Fruit fly (Drosophila melanogaster) whole organism, embryonic: ENCODE measurements around the gene CG16789.

ENCODE experiments used
- Antp ChIP-seq: fragments of 200-800 bp; sonication (Bioruptor generic); optimal IDR thresholded peaks from 3 replicates; lab custom pipeline; 2016; ENCODE audit warnings: missing biosample characterization, missing genetic modification characterization
- Bgb ChIP-seq: fragments of 200-800 bp; sonication (Bioruptor generic); IDR thresholded peaks from 2 replicates; pipeline ENCODE4 v1.3.6; 2022; ENCODE audit warnings: missing biosample characterization, missing genetic modification characterization; ENCODE audit not compliant: partially characterized antibody
- CG10147 ChIP-seq: fragments of 200-800 bp; sonication (Bioruptor generic); optimal IDR thresholded peaks from 2 replicates; lab custom pipeline; 2019; ENCODE audit warnings: missing biosample characterization, mild to moderate bottlenecking, missing genetic modification characterization, moderate library complexity
- CG10462 ChIP-seq: fragments of 200-800 bp; sonication (Bioruptor generic); optimal IDR thresholded peaks from 2 replicates; lab custom pipeline; 2016; ENCODE audit warnings: missing biosample characterization, missing genetic modification characterization
- CG10654 ChIP-seq: fragments of 200-800 bp; sonication (Bioruptor generic); optimal IDR thresholded peaks from 2 replicates; lab custom pipeline; 2016; ENCODE audit warnings: missing biosample characterization, missing genetic modification characterization
- CG11456 ChIP-seq: fragments of 200-800 bp; sonication (Bioruptor generic); IDR thresholded peaks from 3 replicates; pipeline ENCODE4 v1.3.6; 2022; ENCODE audit warnings: missing biosample characterization, missing genetic modification characterization
- CG15011 ChIP-seq: fragments of 200-800 bp; sonication (Bioruptor generic); optimal IDR thresholded peaks from 3 replicates; lab custom pipeline; 2018; ENCODE audit warnings: missing biosample characterization, mild to moderate bottlenecking, missing genetic modification characterization
- CG1602 ChIP-seq: fragments of 200-800 bp; sonication (Bioruptor generic); optimal IDR thresholded peaks from 3 replicates; lab custom pipeline; 2016; ENCODE audit warnings: missing biosample characterization, missing genetic modification characterization
- CG30431 ChIP-seq: fragments of 200-800 bp; sonication (Bioruptor generic); optimal IDR thresholded peaks from 2 replicates; lab custom pipeline; 2017; ENCODE audit warnings: missing biosample characterization, missing genetic modification characterization
- CG34422 ChIP-seq: fragments of 200-800 bp; sonication (Bioruptor generic); IDR thresholded peaks from 3 replicates; pipeline ENCODE4 v1.3.6; 2022; ENCODE audit warnings: missing biosample characterization, missing genetic modification characterization
- CG3995 ChIP-seq: fragments of 200-800 bp; sonication (Bioruptor generic); optimal IDR thresholded peaks from 3 replicates; lab custom pipeline; 2016; ENCODE audit warnings: missing biosample characterization, missing genetic modification characterization
- CG6683 ChIP-seq: fragments of 200-800 bp; sonication (Bioruptor generic); optimal IDR thresholded peaks from 2 replicates; lab custom pipeline; 2017; ENCODE audit warnings: missing biosample characterization, mild to moderate bottlenecking, missing genetic modification characterization, missing genetic modification reagents
- CG7786 ChIP-seq: fragments of 200-800 bp; sonication (Bioruptor generic); optimal IDR thresholded peaks from 2 replicates; lab custom pipeline; 2016; ENCODE audit warnings: missing biosample characterization, missing genetic modification characterization
- CG7963 ChIP-seq: fragments of 200-800 bp; sonication (Bioruptor generic); IDR thresholded peaks from 3 replicates; pipeline ENCODE4 v1.3.6; 2022; ENCODE audit warnings: missing biosample characterization, missing genetic modification characterization; ENCODE audit not compliant: partially characterized antibody
- CG8290 ChIP-seq, 3 experiments: fragments of 200-800 bp; sonication (Bioruptor generic); optimal IDR thresholded peaks; 2 replicates each; lab custom pipeline; 2016 to 2019; ENCODE audit warnings: missing biosample characterization in 3 of 3, missing genetic modification characterization in 3 of 3, mild to moderate bottlenecking in 2 of 3, moderate library complexity in 1 of 3
- CG8359 ChIP-seq: fragments of 200-800 bp; sonication (Bioruptor generic); optimal IDR thresholded peaks from 2 replicates; lab custom pipeline; 2017; ENCODE audit warnings: missing biosample characterization, mild to moderate bottlenecking, missing genetic modification characterization, borderline replicate concordance
- CG8765 ChIP-seq: fragments of 200-800 bp; sonication (Bioruptor generic); IDR thresholded peaks from 2 replicates; pipeline ENCODE4 v1.3.6; 2022; ENCODE audit warnings: missing biosample characterization, missing genetic modification characterization
- Dek ChIP-seq: fragments of 200-800 bp; sonication (Bioruptor generic); optimal IDR thresholded peaks from 3 replicates; lab custom pipeline; 2019; ENCODE audit warnings: missing biosample characterization, mild to moderate bottlenecking, missing genetic modification characterization, moderate library complexity
- Dip3 ChIP-seq: fragments of 200-800 bp; sonication (Bioruptor generic); optimal IDR thresholded peaks from 3 replicates; lab custom pipeline; 2016; ENCODE audit warnings: missing biosample characterization, missing genetic modification characterization
- ERR ChIP-seq: fragments of 200-800 bp; sonication (Bioruptor generic); optimal IDR thresholded peaks from 2 replicates; lab custom pipeline; 2016; ENCODE audit warnings: missing biosample characterization, missing genetic modification characterization
- Elba2 ChIP-seq: fragments of 200-800 bp; sonication (Bioruptor generic); optimal IDR thresholded peaks from 3 replicates; lab custom pipeline; 2016; ENCODE audit warnings: missing biosample characterization, missing genetic modification characterization
- Ets65A ChIP-seq: fragments of 200-800 bp; sonication (Bioruptor generic); peaks from one replicate; lab custom pipeline; 2016; ENCODE audit warnings: missing biosample characterization, missing genetic modification characterization
- Fer3 ChIP-seq: fragments of 200-800 bp; sonication (Bioruptor generic); optimal IDR thresholded peaks from 2 replicates; lab custom pipeline; 2018; ENCODE audit warnings: missing biosample characterization, mild to moderate bottlenecking, missing genetic modification characterization, moderate library complexity
- Hey ChIP-seq: fragments of 200-800 bp; sonication (Bioruptor generic); optimal IDR thresholded peaks from 3 replicates; lab custom pipeline; 2018; ENCODE audit warnings: missing biosample characterization, mild to moderate bottlenecking, missing genetic modification characterization
- NC2α ChIP-seq: fragments of 200-800 bp; sonication (Bioruptor generic); optimal IDR thresholded peaks from 2 replicates; lab custom pipeline; 2016; ENCODE audit warnings: missing biosample characterization, missing genetic modification characterization
- NFAT ChIP-seq: fragments of 200-800 bp; sonication (Bioruptor generic); IDR thresholded peaks from 2 replicates; pipeline ENCODE4 v1.3.6; 2022; ENCODE audit warnings: missing biosample characterization, missing genetic modification characterization
- Oaz ChIP-seq: fragments of 200-800 bp; sonication (Bioruptor generic); IDR thresholded peaks from 2 replicates; pipeline ENCODE4 v1.3.6; 2022; ENCODE audit warnings: missing biosample characterization, missing genetic modification characterization
- Optix ChIP-seq: fragments of 200-800 bp; sonication (Bioruptor generic); IDR thresholded peaks from 3 replicates; pipeline ENCODE4 v1.3.6; 2022; ENCODE audit warnings: missing biosample characterization, missing genetic modification characterization
- Poxn ChIP-seq: fragments of 200-800 bp; sonication (Bioruptor generic); IDR thresholded peaks from 2 replicates; pipeline ENCODE4 v1.3.6; 2022; ENCODE audit warnings: missing biosample characterization, missing genetic modification characterization
- Side ChIP-seq: fragments of 200-800 bp; sonication (Bioruptor generic); optimal IDR thresholded peaks from 2 replicates; lab custom pipeline; 2016; ENCODE audit warnings: missing biosample characterization, missing genetic modification characterization
- Sin3A ChIP-seq: fragments of >200 bp; optimal IDR thresholded peaks from 2 replicates; lab custom pipeline; 2018
- TFAM ChIP-seq: fragments of 200-800 bp; sonication (Bioruptor generic); optimal IDR thresholded peaks from 2 replicates; lab custom pipeline; 2017; ENCODE audit warnings: missing biosample characterization, missing genetic modification characterization, inconsistent platforms
- abd-A ChIP-seq: fragments of 200-800 bp; sonication (Bioruptor generic); optimal IDR thresholded peaks from 3 replicates; lab custom pipeline; 2019; ENCODE audit warnings: missing biosample characterization, mild to moderate bottlenecking, missing genetic modification characterization, moderate library complexity
- chn ChIP-seq: fragments of 200-800 bp; sonication (Bioruptor generic); optimal IDR thresholded peaks from 2 replicates; lab custom pipeline; 2016; ENCODE audit warnings: missing biosample characterization, missing genetic modification characterization
- dati ChIP-seq: fragments of 200-800 bp; sonication (Bioruptor generic); IDR thresholded peaks from 2 replicates; pipeline ENCODE4 v1.3.6; 2022; ENCODE audit warnings: missing biosample characterization, missing genetic modification characterization
- disco-r ChIP-seq: fragments of 200-800 bp; sonication (Bioruptor generic); optimal IDR thresholded peaks from 2 replicates; lab custom pipeline; 2016; ENCODE audit warnings: missing biosample characterization, missing genetic modification characterization
- dmrt99B ChIP-seq: fragments of 200-800 bp; sonication (Bioruptor generic); optimal IDR thresholded peaks from 2 replicates; lab custom pipeline; 2018; ENCODE audit warnings: missing biosample characterization, mild to moderate bottlenecking, missing genetic modification characterization, moderate library complexity
- fd64A ChIP-seq: fragments of 200-800 bp; sonication (Bioruptor generic); optimal IDR thresholded peaks from 3 replicates; lab custom pipeline; 2018; ENCODE audit warnings: missing biosample characterization, mild to moderate bottlenecking, missing genetic modification characterization
- gfzf ChIP-seq: fragments of 200-800 bp; sonication (Bioruptor generic); optimal IDR thresholded peaks from 2 replicates; lab custom pipeline; 2016; ENCODE audit warnings: missing biosample characterization, mild to moderate bottlenecking, missing genetic modification characterization, moderate library complexity
- grn ChIP-seq: fragments of 200-800 bp; sonication (Bioruptor generic); optimal IDR thresholded peaks from 3 replicates; lab custom pipeline; 2017; ENCODE audit warnings: missing biosample characterization, missing genetic modification characterization
- lola ChIP-seq, 3 experiments: fragments of >200 bp in 2 of 3; fragments of 200-800 bp in 1 of 3; sonication (Bioruptor generic) in 1 of 3; optimal IDR thresholded peaks; 2 replicates each; lab custom pipeline; 2017 to 2019; ENCODE audit warnings: missing biosample characterization in 3 of 3, missing genetic modification characterization in 3 of 3, mild to moderate bottlenecking in 1 of 3, moderate library complexity in 1 of 3
- onecut ChIP-seq: fragments of 200-800 bp; sonication (Bioruptor generic); IDR thresholded peaks from 2 replicates; pipeline ENCODE4 v1.3.6; 2022; ENCODE audit warnings: missing biosample characterization, missing genetic modification characterization
- pb ChIP-seq: fragments of 200-800 bp; sonication (Bioruptor generic); optimal IDR thresholded peaks from 3 replicates; lab custom pipeline; 2016; ENCODE audit warnings: missing biosample characterization, missing genetic modification characterization
- pros ChIP-seq: fragments of 200-800 bp; sonication (Bioruptor generic); optimal IDR thresholded peaks from 3 replicates; lab custom pipeline; 2019; ENCODE audit warnings: missing biosample characterization, mild to moderate bottlenecking, missing genetic modification characterization, moderate library complexity
- run ChIP-seq: fragments of 200-800 bp; sonication (Bioruptor generic); optimal IDR thresholded peaks from 3 replicates; lab custom pipeline; 2018; ENCODE audit warnings: missing biosample characterization, mild to moderate bottlenecking, missing genetic modification characterization
- seq ChIP-seq: fragments of 200-800 bp; sonication (Bioruptor generic); IDR thresholded peaks from 2 replicates; pipeline ENCODE4 v1.3.6; 2022; ENCODE audit warnings: missing biosample characterization, missing genetic modification characterization
- sisA ChIP-seq: fragments of 200-800 bp; sonication (Bioruptor generic); IDR thresholded peaks from 2 replicates; pipeline ENCODE4 v1.3.6; 2022; ENCODE audit warnings: missing biosample characterization, missing genetic modification characterization
- sqz ChIP-seq: fragments of 200-800 bp; sonication (Bioruptor generic); optimal IDR thresholded peaks from 3 replicates; lab custom pipeline; 2018; ENCODE audit warnings: missing biosample characterization, mild to moderate bottlenecking, missing genetic modification characterization
- tgo ChIP-seq: fragments of 200-800 bp; sonication (Bioruptor generic); IDR thresholded peaks from 3 replicates; pipeline ENCODE4 v1.3.6; 2022; ENCODE audit warnings: missing biosample characterization, missing genetic modification characterization
- tll ChIP-seq, 2 experiments: fragments of 200-800 bp in 1 of 2; fragments of >200 bp in 1 of 2; sonication (Bioruptor generic) in 1 of 2; optimal IDR thresholded peaks; 2 replicates each; lab custom pipeline; 2017 to 2019; ENCODE audit warnings: missing biosample characterization in 2 of 2, missing genetic modification characterization in 2 of 2, mild to moderate bottlenecking in 1 of 2, moderate library complexity in 1 of 2
- vnd ChIP-seq: fragments of 200-800 bp; sonication (Bioruptor generic); IDR thresholded peaks from 3 replicates; pipeline ENCODE4 v1.3.6; 2022; ENCODE audit warnings: missing biosample characterization, missing genetic modification characterization; ENCODE audit not compliant: partially characterized antibody

CG16789 gene

DNA sequence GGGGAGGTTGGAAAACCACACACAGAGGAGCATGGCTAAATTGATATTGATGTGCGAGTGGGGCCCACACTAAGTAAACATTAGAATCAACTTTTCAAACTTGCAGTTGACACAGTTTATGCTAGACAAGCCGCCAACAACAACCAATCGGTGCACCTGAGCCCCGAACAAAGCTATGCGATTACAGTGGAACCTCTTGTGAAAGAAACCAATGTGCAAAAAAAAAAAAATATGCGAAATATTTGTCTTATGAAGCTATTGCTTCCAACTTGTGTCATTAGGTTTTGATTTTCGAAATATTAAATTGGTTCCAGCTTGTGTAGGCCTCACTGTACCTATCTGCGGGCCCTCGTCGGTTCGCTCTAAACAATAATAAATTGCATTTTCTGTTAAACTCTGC is 52.3 kb downstream of the CG16789 start (continued):
- TF ChIP-seq grn (GFP tag; lab: Kevin White, UChicago) (no peak), Elba2 (GFP tag; lab: Kevin White, UChicago) (peak; percentile 21), CG34422 (GFP tag; lab: Robert Waterston, UW) (peak; percentile 85), gfzf (GFP tag; lab: Kevin White, UChicago) (no peak), CG10462 (GFP tag; lab: Kevin White, UChicago) (peak; percentile 23), dati (GFP tag; lab: Robert Waterston, UW) (peak; percentile 70), CG10654 (peak; percentile 39), Fer3 (tag; lab: Kevin White, UChicago) (peak; percentile 60), pb (peak; percentile 42), Dek (tag; lab: Kevin White, UChicago) (peak; percentile 28), CG7963 (GFP tag; lab: Robert Waterston, UW) (no peak), Antp (GFP tag; lab: Kevin White, UChicago) (peak; percentile 75), run (tag; lab: Kevin White, UChicago) (peak; percentile 42), abd-A (no peak), Poxn (GFP tag; lab: Robert Waterston, UW) (no peak), CG30431 (GFP tag; lab: Kevin White, UChicago) (peak; percentile 63), CG3995 (no peak), CG15011 (no peak), seq (peak; percentile 65), CG11456 (peak; percentile 79; the same call in 2 of the 3 replicates), Side (GFP tag; lab: Kevin White, UChicago) (peak; percentile 66), chn (GFP tag; lab: Kevin White, UChicago) (peak; percentile 62), tll (GFP tag; optimal IDR thresholded peaks at IDR 0.05; lab: Kevin White, UChicago) (no peak), Bgb (no peak), CG6683 (GFP tag; lab: Kevin White, UChicago) (peak; percentile 2), CG8290 (GFP tag; optimal IDR thresholded peaks at IDR 0.05; lab: Kevin White, UChicago) (peak; percentile 49), CG8290 (tag; optimal IDR thresholded peaks at IDR 0.05; lab: Kevin White, UChicago) (peak in 1 of 2 experiments; percentile 78), vnd (no peak), Hey (tag; lab: Kevin White, UChicago) (no peak), Sin3A (lab: Kevin White, UChicago) (no peak), pros (GFP tag; lab: Kevin White, UChicago) (no peak), sisA (GFP tag; lab: Robert Waterston, UW) (peak; percentile 86), dmrt99B (tag; lab: Kevin White, UChicago) (peak; percentile 82), disco-r (GFP tag; lab: Kevin White, UChicago) (peak; percentile 30), Oaz (peak; percentile 48), CG7786 (GFP tag; lab: Kevin White, UChicago) (peak; percentile 59), CG1602 (GFP tag; lab: Kevin White, UChicago) (peak; percentile 66), CG8359 (peak; percentile 50), ERR (no peak), Optix (GFP tag; lab: Robert Waterston, UW) (peak; percentile 89), NFAT (GFP tag; lab: Robert Waterston, UW) (peak; percentile 53), TFAM (GFP tag; lab: Kevin White, UChicago) (no peak), CG8765 (0 out of 2 replicates have a peak, but pooled peaks have one; percentile 52), lola (GFP tag; optimal IDR thresholded peaks at IDR 0.05; lab: Kevin White, UChicago) (peak in 1 of 3 experiments; percentile 44), tgo (GFP tag; lab: Robert Waterston, UW) (peak; percentile 84), fd64A (GFP tag; lab: Kevin White, UChicago) (peak; percentile 60), Dip3 (peak; percentile 60), sqz (peak; percentile 21), CG10147 (GFP tag; lab: Kevin White, UChicago) (no peak), NC2α (peak; percentile 36), onecut (peak; percentile 68), Ets65A (GFP tag; lab: Kevin White, UChicago) (peak; percentile 95)
